Worm (Caenorhabditis elegans): ENCODE measurements around the gene F53F4.16.

The F53F4.16 gene

ce11 chrV:13649730-13650349 is 28.2 kb upstream of the F53F4.16 start, which contains the start of gene H37A05.4 (continued):
- TF ChIP-seq mxl-3 (GFP tag; optimal IDR thresholded peaks at IDR 0.05): peak; percentile 5
- no peak for TF ChIP-seq nhr-25 (tag; optimal IDR thresholded peaks at IDR 0.05; ENCODE audit: borderline replicate concordance, insufficient read depth)
- no peak for TF ChIP-seq pqm-1 (tag; optimal IDR thresholded peaks at IDR 0.05)
- TF ChIP-seq hif-1 (tag; optimal IDR thresholded peaks at IDR 0.05): peak in 1 of 2 experiments; percentile 26
- no peak for TF ChIP-seq daf-8 (GFP tag; IDR thresholded peaks at IDR 0.05)
- TF ChIP-seq ceh-28 (tag; optimal IDR thresholded peaks at IDR 0.05): no peak
- no peak for TF ChIP-seq nhr-76 (tag; optimal IDR thresholded peaks at IDR 0.05)
- TF ChIP-seq lin-39 (tag; optimal IDR thresholded peaks at IDR 0.05): no peak
- peak; percentile 68 for TF ChIP-seq ama-1 (optimal IDR thresholded peaks at IDR 0.05)
- TF ChIP-seq ztf-11 (tag; optimal IDR thresholded peaks at IDR 0.05): no peak
- peak in 1 of 2 experiments; percentile 78; a peak in 1 of 4 replicates for TF ChIP-seq madf-5 (GFP tag; IDR thresholded peaks at IDR 0.05)
- TF ChIP-seq nhr-11 (tag; optimal IDR thresholded peaks at IDR 0.05): no peak
- peak; percentile 91 for TF ChIP-seq mep-1 (tag; optimal IDR thresholded peaks at IDR 0.05)
- peak; percentile 70 for TF ChIP-seq aha-1 (tag)
- TF ChIP-seq unc-39 (tag; optimal IDR thresholded peaks at IDR 0.05): no peak
- no peak for TF ChIP-seq ZK546.5 (tag; optimal IDR thresholded peaks at IDR 0.05)
- TF ChIP-seq snpc-1.2 (GFP tag; IDR thresholded peaks at IDR 0.05): no peak
- no peak for TF ChIP-seq Y75B8A.6 (GFP tag; IDR thresholded peaks at IDR 0.05)
- TF ChIP-seq duxl-1 (tag; optimal IDR thresholded peaks at IDR 0.05; ENCODE audit: poor library complexity): peak; percentile 84
- peak; percentile 9 for TF ChIP-seq nhr-28 (tag; optimal IDR thresholded peaks at IDR 0.05)
- TF ChIP-seq pha-4 (GFP tag; IDR thresholded peaks at IDR 0.05): peak; percentile 51; the same call in 1 of the 2 replicates
- TF ChIP-seq pha-4 (tag; optimal IDR thresholded peaks at IDR 0.05): no peak
- no peak for TF ChIP-seq nhr-10 (tag; optimal IDR thresholded peaks at IDR 0.05)
- no peak for TF ChIP-seq F37D6.2 (tag; optimal IDR thresholded peaks at IDR 0.05)
- TF ChIP-seq ceh-44 (GFP tag; IDR thresholded peaks at IDR 0.05): no peak
- TF ChIP-seq egl-27 (tag; optimal IDR thresholded peaks at IDR 0.05): no peak
- TF ChIP-seq egl-43 (GFP tag; IDR thresholded peaks at IDR 0.05): 0 out of 2 replicates have a peak, but pooled peaks have one; percentile 35
- TF ChIP-seq ZK337.2 (GFP tag; IDR thresholded peaks at IDR 0.05): no peak
- TF ChIP-seq R02D3.7 (tag; optimal IDR thresholded peaks at IDR 0.05): no peak
- TF ChIP-seq nhr-102 (tag; optimal IDR thresholded peaks at IDR 0.05): peak; percentile 88
- TF ChIP-seq lin-29 (GFP tag; IDR thresholded peaks at IDR 0.05): no peak
- peak; percentile 23 for TF ChIP-seq hlh-11 (tag; optimal IDR thresholded peaks at IDR 0.05)
- no peak for TF ChIP-seq lin-13 (GFP tag; optimal IDR thresholded peaks at IDR 0.05)
- no peak for TF ChIP-seq T20F7.1 (GFP tag; optimal IDR thresholded peaks at IDR 0.05)
- TF ChIP-seq madf-9 (GFP tag; conservative IDR thresholded peaks at IDR 0.05): no peak
- TF ChIP-seq nhr-111 (GFP tag; optimal IDR thresholded peaks at IDR 0.05): no peak
- no peak for TF ChIP-seq ces-1 (GFP tag; optimal IDR thresholded peaks at IDR 0.05)
- TF ChIP-seq tra-1 (GFP tag; IDR thresholded peaks at IDR 0.05): no peak
- TF ChIP-seq nhr-237 (tag; optimal IDR thresholded peaks at IDR 0.05): no peak
- no peak for TF ChIP-seq mxl-2 (GFP tag; conservative IDR thresholded peaks at IDR 0.05)
- no peak for TF ChIP-seq daf-12 (tag; optimal IDR thresholded peaks at IDR 0.05)
- peak in 1 of 2 experiments; percentile 56 for TF ChIP-seq unc-62 (GFP tag; optimal IDR thresholded peaks at IDR 0.05 in 1 of 2)
- no peak for TF ChIP-seq unc-62 (tag; optimal IDR thresholded peaks at IDR 0.05)
- TF ChIP-seq sdz-12 (GFP tag; optimal IDR thresholded peaks at IDR 0.05): peak; percentile 64
- TF ChIP-seq aly-2 (tag; optimal IDR thresholded peaks at IDR 0.05): no peak
- TF ChIP-seq mes-2 (tag; optimal IDR thresholded peaks at IDR 0.05; ENCODE audit: poor library complexity, severe bottlenecking): peak; percentile 38
- TF ChIP-seq F10B5.3 (tag; optimal IDR thresholded peaks at IDR 0.05): no peak
- no peak for TF ChIP-seq F49E8.2 (tag; optimal IDR thresholded peaks at IDR 0.05; ENCODE audit: borderline replicate concordance)
- no peak for TF ChIP-seq F44E2.7 (GFP tag; IDR thresholded peaks at IDR 0.05)
- TF ChIP-seq hlh-30 (tag; optimal IDR thresholded peaks at IDR 0.05; ENCODE audit: insufficient read depth): no peak
- TF ChIP-seq jun-1 (tag; optimal IDR thresholded peaks at IDR 0.05): no peak
